Worm (Caenorhabditis elegans) whole organism, L4 larva: ENCODE measurements around the gene unc-8.
A peak's percentile ranks its signal among the peaks of the same experiment; 100 is the strongest.

Experiments used
- F10B5.3 ChIP-seq: sonication (generic microtip); optimal IDR thresholded peaks from 2 replicates; lab custom pipeline; 2016; ENCODE audit warnings: mild to moderate bottlenecking, missing genetic modification characterization, missing compliant biosample characterization
- F37D6.2 ChIP-seq: sonication (generic microtip); optimal IDR thresholded peaks from 2 replicates; lab custom pipeline; 2016; ENCODE audit warnings: mild to moderate bottlenecking, missing genetic modification characterization, missing compliant biosample characterization
- F49E8.2 ChIP-seq: sonication (generic microtip); optimal IDR thresholded peaks from 2 replicates; lab custom pipeline; 2016; ENCODE audit warnings: missing compliant biosample characterization, mild to moderate bottlenecking, missing genetic modification characterization, borderline replicate concordance
- Y5F2A.4 ChIP-seq: fragments of 200-800 bp; sonication (Bioruptor generic); optimal IDR thresholded peaks from 2 replicates; lab custom pipeline; 2018; ENCODE audit warnings: mild to moderate bottlenecking, missing genetic modification characterization, missing compliant biosample characterization
- Y75B8A.6 ChIP-seq: fragments of 200-800 bp; sonication (Bioruptor generic); IDR thresholded peaks from 2 replicates; pipeline ENCODE4 v1.3.6; 2022; ENCODE audit warnings: missing genetic modification reagents, missing genetic modification characterization, missing compliant biosample characterization
- ZK546.5 ChIP-seq, 2 experiments: sonication (generic microtip); optimal IDR thresholded peaks; 2 replicates each; lab custom pipeline; 2017; ENCODE audit warnings: missing biosample characterization in 2 of 2, missing genetic modification characterization in 2 of 2
- aha-1 ChIP-seq: fragments of 150-350 bp; peaks from one replicate; lab custom pipeline; 2014; ENCODE audit warnings: missing biosample characterization, missing genetic modification characterization
- aly-2 ChIP-seq: sonication (generic microtip); optimal IDR thresholded peaks from 2 replicates; lab custom pipeline; 2018; ENCODE audit warnings: missing biosample characterization, missing genetic modification characterization
- ama-1 ChIP-seq: fragments of 150-350 bp; optimal IDR thresholded peaks from 2 replicates; lab custom pipeline; 2014; ENCODE audit warnings: inconsistent platforms, mixed read lengths
- attf-4 ChIP-seq: sonication (generic microtip); optimal IDR thresholded peaks from 3 replicates; lab custom pipeline; 2017; ENCODE audit warnings: missing biosample characterization, missing genetic modification characterization
- ceh-44 ChIP-seq: fragments of 200-800 bp; sonication (Bioruptor generic); IDR thresholded peaks from 2 replicates; pipeline ENCODE4 v1.3.6; 2022; ENCODE audit warnings: missing genetic modification reagents, missing genetic modification characterization, missing compliant biosample characterization
- ceh-62 ChIP-seq: sonication (generic microtip); optimal IDR thresholded peaks from 2 replicates; lab custom pipeline; 2017; ENCODE audit warnings: missing biosample characterization, missing genetic modification characterization
- ceh-82 ChIP-seq: sonication (generic microtip); optimal IDR thresholded peaks from 2 replicates; lab custom pipeline; 2017; ENCODE audit warnings: missing biosample characterization, missing genetic modification characterization
- ces-1 ChIP-seq: fragments of 150-350 bp; sonication (generic microtip); optimal IDR thresholded peaks from 4 replicates; lab custom pipeline; 2014; ENCODE audit warnings: missing biosample characterization, missing genetic modification reagents, missing genetic modification characterization
- cey-2 ChIP-seq: sonication (generic microtip); optimal IDR thresholded peaks from 3 replicates; lab custom pipeline; 2017; ENCODE audit warnings: missing genetic modification characterization, mild to moderate bottlenecking, missing compliant biosample characterization, antibody characterized with exemption, borderline replicate concordance; ENCODE audit not compliant: insufficient read depth
- daf-16 ChIP-seq, 3 experiments: sonication (generic microtip); optimal IDR thresholded peaks; 2 replicates each; lab custom pipeline; 2016 to 2017; ENCODE audit warnings: missing genetic modification characterization in 3 of 3, missing genetic modification reagents in 3 of 3, mild to moderate bottlenecking in 2 of 3, missing compliant biosample characterization in 2 of 3, missing biosample characterization in 1 of 3, moderate library complexity in 1 of 3
- dmd-6 ChIP-seq: fragments of 200-800 bp; sonication (Bioruptor generic); IDR thresholded peaks from 2 replicates; pipeline ENCODE4 v1.3.6; 2022; ENCODE audit warnings: missing genetic modification reagents, missing genetic modification characterization, missing compliant biosample characterization
- duxl-1 ChIP-seq: sonication (generic microtip); optimal IDR thresholded peaks from 2 replicates; lab custom pipeline; 2016; ENCODE audit warnings: mild to moderate bottlenecking, missing genetic modification characterization, moderate library complexity, missing compliant biosample characterization; ENCODE audit not compliant: poor library complexity
- egl-43 ChIP-seq: fragments of 200-800 bp; sonication (Bioruptor generic); IDR thresholded peaks from 2 replicates; pipeline ENCODE4 v1.3.6; 2022; ENCODE audit warnings: missing genetic modification reagents, missing genetic modification characterization, missing compliant biosample characterization
- fkh-10 ChIP-seq: fragments of 150-350 bp; optimal IDR thresholded peaks from 2 replicates; lab custom pipeline; 2014; ENCODE audit warnings: missing biosample characterization, missing genetic modification reagents, missing genetic modification characterization
- fos-1 ChIP-seq: fragments of 150-350 bp; optimal IDR thresholded peaks from 2 replicates; lab custom pipeline; 2014; ENCODE audit warnings: missing biosample characterization, missing genetic modification characterization
- hif-1 ChIP-seq, 2 experiments: sonication (generic microtip); optimal IDR thresholded peaks; 2 replicates each; lab custom pipeline; 2016 to 2017; ENCODE audit warnings: missing compliant biosample characterization in 2 of 2, missing genetic modification characterization in 2 of 2, missing genetic modification reagents in 2 of 2, missing genotype in 2 of 2, mild to moderate bottlenecking in 1 of 2
- hlh-11 ChIP-seq: fragments of 200-800 bp; sonication (Bioruptor generic); optimal IDR thresholded peaks from 2 replicates; lab custom pipeline; 2018; ENCODE audit warnings: mild to moderate bottlenecking, missing genetic modification characterization, missing compliant biosample characterization
- hmg-1.1 ChIP-seq: fragments of 200-800 bp; sonication (Bioruptor generic); IDR thresholded peaks from 2 replicates; pipeline ENCODE4 v1.3.6; 2022; ENCODE audit warnings: missing genetic modification reagents, missing genetic modification characterization, missing compliant biosample characterization
- lin-1 ChIP-seq: fragments of 200-800 bp; sonication (Bioruptor generic); IDR thresholded peaks from 2 replicates; pipeline ENCODE4 v1.3.6; 2022; ENCODE audit warnings: missing genetic modification reagents, missing genetic modification characterization, missing compliant biosample characterization
- lin-29 ChIP-seq: fragments of 200-800 bp; sonication (Bioruptor generic); IDR thresholded peaks from 2 replicates; pipeline ENCODE4 v1.3.6; 2022; ENCODE audit warnings: missing genetic modification reagents, missing genetic modification characterization, missing compliant biosample characterization
- lin-38 ChIP-seq: fragments of 200-800 bp; sonication (Bioruptor generic); IDR thresholded peaks from 2 replicates; pipeline ENCODE4 v1.3.6; 2022; ENCODE audit warnings: missing genetic modification reagents, missing genetic modification characterization, missing compliant biosample characterization
- lsy-2 ChIP-seq, 2 experiments: fragments of 150-350 bp in 1 of 2; sonication (generic microtip) in 1 of 2; optimal IDR thresholded peaks; 2 replicates each; lab custom pipeline; 2014 to 2017; ENCODE audit warnings: missing biosample characterization in 2 of 2, missing genetic modification characterization in 2 of 2
- mdt-29 ChIP-seq: fragments of 200-800 bp; sonication (Bioruptor generic); IDR thresholded peaks from 2 replicates; pipeline ENCODE4 v1.3.6; 2022; ENCODE audit warnings: missing genetic modification reagents, missing genetic modification characterization, missing compliant biosample characterization
- mep-1 ChIP-seq: fragments of 150-350 bp; sonication (generic microtip); optimal IDR thresholded peaks from 3 replicates; lab custom pipeline; 2014; ENCODE audit warnings: missing biosample characterization, missing genetic modification characterization
- nhr-102 ChIP-seq: sonication (generic microtip); optimal IDR thresholded peaks from 2 replicates; lab custom pipeline; 2016; ENCODE audit warnings: mild to moderate bottlenecking, missing genetic modification characterization, moderate library complexity, missing compliant biosample characterization
- nhr-11 ChIP-seq: fragments of 150-350 bp; optimal IDR thresholded peaks from 2 replicates; lab custom pipeline; 2014; ENCODE audit warnings: missing biosample characterization, missing genetic modification characterization
- nhr-28 ChIP-seq: fragments of 150-350 bp; optimal IDR thresholded peaks from 2 replicates; lab custom pipeline; 2014; ENCODE audit warnings: missing biosample characterization, missing genetic modification characterization
- nhr-77 ChIP-seq: fragments of 150-350 bp; optimal IDR thresholded peaks from 2 replicates; lab custom pipeline; 2014; ENCODE audit warnings: missing biosample characterization, missing genetic modification characterization
- pha-4 ChIP-seq, 2 experiments: fragments of 150-350 bp in 1 of 2; fragments of 200-800 bp in 1 of 2; sonication (Bioruptor generic) in 1 of 2; IDR thresholded peaks in 1 of 2; optimal IDR thresholded peaks in 1 of 2; 2 replicates each; pipeline versions ENCODE4 v1.3.6 to Lab custom; 2014 to 2022; ENCODE audit warnings: missing genetic modification characterization in 2 of 2, missing genetic modification reagents in 2 of 2, missing biosample characterization in 1 of 2, missing compliant biosample characterization in 1 of 2
- php-3 ChIP-seq: fragments of 200-800 bp; sonication (Bioruptor generic); IDR thresholded peaks from 2 replicates; pipeline ENCODE4 v1.3.6; 2022; ENCODE audit warnings: missing genetic modification reagents, missing genetic modification characterization, missing compliant biosample characterization
- pqm-1 ChIP-seq: sonication (generic microtip); optimal IDR thresholded peaks from 2 replicates; lab custom pipeline; 2017; ENCODE audit warnings: missing biosample characterization, missing genetic modification characterization
- rbr-2 ChIP-seq: sonication (generic microtip); optimal IDR thresholded peaks from 2 replicates; lab custom pipeline; 2016; ENCODE audit warnings: missing genotype, missing genetic modification characterization, missing compliant biosample characterization
- saeg-2 ChIP-seq: fragments of 200-800 bp; sonication (Bioruptor generic); IDR thresholded peaks from 2 replicates; pipeline ENCODE4 v1.3.6; 2022; ENCODE audit warnings: missing genetic modification reagents, missing genetic modification characterization, missing compliant biosample characterization
- spr-1 ChIP-seq: sonication (generic microtip); optimal IDR thresholded peaks from 2 replicates; lab custom pipeline; 2016; ENCODE audit warnings: mild to moderate bottlenecking, missing genetic modification characterization, missing compliant biosample characterization
- tra-1 ChIP-seq: fragments of 200-800 bp; sonication (Bioruptor generic); IDR thresholded peaks from 2 replicates; pipeline ENCODE4 v1.3.6; 2022; ENCODE audit warnings: missing genetic modification reagents, missing genetic modification characterization, missing compliant biosample characterization
- unc-130 ChIP-seq: sonication (generic microtip); optimal IDR thresholded peaks from 2 replicates; lab custom pipeline; 2016; ENCODE audit warnings: missing genetic modification reagents, missing genetic modification characterization, missing compliant biosample characterization
- unc-62 ChIP-seq, 3 experiments: fragments of 150-350 bp in 1 of 3; sonication (generic microtip); optimal IDR thresholded peaks in 2 of 3; peaks in 1 of 3; 1 replicate in 1 of 3; 2 replicates in 2 of 3; lab custom pipeline; 2014 to 2017; ENCODE audit warnings: missing biosample characterization in 3 of 3, missing genetic modification characterization in 3 of 3, missing genetic modification reagents in 3 of 3, missing genotype in 1 of 3
- vab-7 ChIP-seq: fragments of 200-800 bp; sonication (Bioruptor generic); IDR thresholded peaks from 2 replicates; pipeline ENCODE4 v1.3.6; 2022; ENCODE audit warnings: missing genetic modification reagents, missing genetic modification characterization, missing compliant biosample characterization
- zfp-2 ChIP-seq: sonication (generic microtip); optimal IDR thresholded peaks from 2 replicates; lab custom pipeline; 2016; ENCODE audit warnings: mild to moderate bottlenecking, missing genetic modification characterization, missing compliant biosample characterization

Gene unc-8

ce11 chrIV:7236248-7236772 lies 39.4 kb downstream of the unc-8 start (continued):
- TF ChIP-seq pha-4 (GFP tag; IDR thresholded peaks at IDR 0.05; lab: Robert Waterston, UW) (no peak), pha-4 (tag; optimal IDR thresholded peaks at IDR 0.05; lab: Kevin White, UChicago) (no peak), mep-1 (no peak), ceh-82 (tag; lab: Kevin White, UChicago) (no peak), zfp-2 (tag; lab: Kevin White, UChicago) (no peak), tra-1 (GFP tag; lab: Robert Waterston, UW) (no peak), ces-1 (GFP tag; lab: Kevin White, UChicago) (no peak), php-3 (GFP tag; lab: Robert Waterston, UW) (0 out of 2 replicates have a peak, but pooled peaks have one; percentile 7), lsy-2 (tag; optimal IDR thresholded peaks at IDR 0.05; lab: Kevin White, UChicago) (peak in 1 of 2 experiments; percentile 26), ama-1 (lab: Kevin White, UChicago) (no peak)

- TF ChIP-seq egl-43, result no peak
- peak; percentile 75 for TF ChIP-seq pqm-1
- TF ChIP-seq tra-1 (GFP tag; lab: Robert Waterston, UW), result peak; percentile 77; the same call in 1 of the 2 replicates
- no peak for TF ChIP-seq ama-1 (lab: Kevin White, UChicago)
- TF ChIP-seq lin-1 (GFP tag; lab: Robert Waterston, UW), result peak; percentile 65; the same call in 1 of the 2 replicates
- no peak for TF ChIP-seq aly-2 (tag; lab: Kevin White, UChicago)
- TF ChIP-seq fos-1 (tag; lab: Kevin White, UChicago), result no peak
- TF ChIP-seq nhr-28 (tag; lab: Kevin White, UChicago), result peak; percentile 67
- peak; percentile 47; the same call in 1 of the 2 replicates for TF ChIP-seq php-3 (GFP tag; lab: Robert Waterston, UW)
- TF ChIP-seq Y75B8A.6, result no peak
- TF ChIP-seq aha-1, result peak; percentile 26
- TF ChIP-seq hlh-11 (tag; lab: Kevin White, UChicago), result peak; percentile 15
- no peak for TF ChIP-seq F37D6.2 (tag; lab: Kevin White, UChicago)
- no peak for TF ChIP-seq F10B5.3 (tag; lab: Kevin White, UChicago)
- no peak for TF ChIP-seq lin-38
- TF ChIP-seq nhr-77 (tag; lab: Kevin White, UChicago), result no peak
- TF ChIP-seq ZK546.5 (tag; optimal IDR thresholded peaks at IDR 0.05; lab: Kevin White, UChicago), result no peak
- TF ChIP-seq hif-1 (tag; optimal IDR thresholded peaks at IDR 0.05; lab: Kevin White, UChicago), result no peak
- TF ChIP-seq daf-16 (GFP tag; optimal IDR thresholded peaks at IDR 0.05; lab: Kevin White, UChicago), result no peak
- TF ChIP-seq daf-16 (tag; optimal IDR thresholded peaks at IDR 0.05; lab: Kevin White, UChicago), result peak; percentile 51
- TF ChIP-seq hmg-1.1 (GFP tag; lab: Robert Waterston, UW), result no peak
- TF ChIP-seq vab-7, result no peak
- peak; percentile 92 for TF ChIP-seq dmd-6 (GFP tag; lab: Robert Waterston, UW)
- TF ChIP-seq unc-62 (GFP tag; optimal IDR thresholded peaks at IDR 0.05 in 1 of 2; lab: Kevin White, UChicago), result peak in 1 of 2 experiments; percentile 68
- TF ChIP-seq unc-62 (tag; optimal IDR thresholded peaks at IDR 0.05; lab: Kevin White, UChicago), result no peak
- TF ChIP-seq duxl-1 (tag; lab: Kevin White, UChicago), result no peak
- peak; percentile 41 for TF ChIP-seq nhr-102 (tag; lab: Kevin White, UChicago)
- no peak for TF ChIP-seq lin-29
- no peak for TF ChIP-seq F49E8.2 (tag; lab: Kevin White, UChicago)
- no peak for TF ChIP-seq ceh-62 (tag; lab: Kevin White, UChicago)
- TF ChIP-seq zfp-2 (tag; lab: Kevin White, UChicago), result no peak
These were observed 40.8 kb downstream of the unc-8 start, which contains the start of gene elo-3 for ce11 chrIV:7237668-7238214. Gene elo-3 (plus strand): TSS chrIV:7237718.

- TF ChIP-seq Y5F2A.4 (no peak), rbr-2 (tag; lab: Kevin White, UChicago) (peak; percentile 23), ceh-44 (no peak), nhr-11 (no peak), unc-130 (GFP tag; lab: Kevin White, UChicago) (no peak), pha-4 (GFP tag; IDR thresholded peaks at IDR 0.05; lab: Robert Waterston, UW) (no peak), pha-4 (tag; optimal IDR thresholded peaks at IDR 0.05; lab: Kevin White, UChicago) (no peak), mdt-29 (GFP tag; lab: Robert Waterston, UW) (no peak), F37D6.2 (tag; lab: Kevin White, UChicago) (no peak), spr-1 (tag; lab: Kevin White, UChicago) (no peak), lin-1 (GFP tag; lab: Robert Waterston, UW) (0 out of 2 replicates have a peak, but pooled peaks have one; percentile 17), attf-4 (no peak), cey-2 (no peak), nhr-102 (tag; lab: Kevin White, UChicago) (no peak), lin-38 (peak; percentile 54), fkh-10 (GFP tag; lab: Kevin White, UChicago) (no peak), saeg-2 (GFP tag; lab: Robert Waterston, UW) (no peak)
These were observed 43.6 kb downstream of the unc-8 start for ce11 chrIV:7240564-7240963.
